Fruit fly (Drosophila melanogaster) whole organism, embryonic: ENCODE results near the gene CG13917.
A peak's percentile ranks its signal among the peaks of the same experiment; 100 is the strongest.

ENCODE experiments used
- Ada2b ChIP-seq: fragments of 200-800 bp; sonication (Bioruptor generic); IDR thresholded peaks from 2 replicates; pipeline ENCODE4 v1.3.6; 2022; ENCODE audit warnings: missing biosample characterization, missing genetic modification characterization
- Atf3 ChIP-seq: fragments of 200-800 bp; sonication (Bioruptor generic); optimal IDR thresholded peaks from 3 replicates; lab custom pipeline; 2016; ENCODE audit warnings: missing biosample characterization, missing genetic modification characterization
- Awh ChIP-seq: fragments of 200-800 bp; sonication (Bioruptor generic); IDR thresholded peaks from 2 replicates; pipeline ENCODE4, ENCODE4 v1.3.6; 2022; ENCODE audit warnings: missing biosample characterization, missing genetic modification characterization
- CG10147 ChIP-seq: fragments of 200-800 bp; sonication (Bioruptor generic); optimal IDR thresholded peaks from 2 replicates; lab custom pipeline; 2019; ENCODE audit warnings: missing biosample characterization, mild to moderate bottlenecking, missing genetic modification characterization, moderate library complexity
- CG10209 ChIP-seq: fragments of 200-800 bp; sonication (Bioruptor generic); optimal IDR thresholded peaks from 3 replicates; lab custom pipeline; 2017; ENCODE audit warnings: missing biosample characterization, mild to moderate bottlenecking, missing genetic modification characterization, missing genetic modification reagents
- CG10431 ChIP-seq: fragments of 200-800 bp; sonication (Bioruptor generic); optimal IDR thresholded peaks from 3 replicates; lab custom pipeline; 2018; ENCODE audit warnings: missing biosample characterization, mild to moderate bottlenecking, missing genetic modification characterization
- CG12104 ChIP-seq: fragments of 200-800 bp; sonication (Bioruptor generic); optimal IDR thresholded peaks from 3 replicates; lab custom pipeline; 2016; ENCODE audit warnings: missing biosample characterization, missing genetic modification characterization
- CG13424 ChIP-seq: fragments of 200-800 bp; sonication (Bioruptor generic); optimal IDR thresholded peaks from 2 replicates; lab custom pipeline; 2019; ENCODE audit warnings: missing biosample characterization, mild to moderate bottlenecking, missing genetic modification characterization, moderate library complexity
- CG1602 ChIP-seq: fragments of 200-800 bp; sonication (Bioruptor generic); optimal IDR thresholded peaks from 3 replicates; lab custom pipeline; 2016; ENCODE audit warnings: missing biosample characterization, missing genetic modification characterization
- CG1603 ChIP-seq: fragments of 200-800 bp; sonication (Bioruptor generic); optimal IDR thresholded peaks from 2 replicates; lab custom pipeline; 2019; ENCODE audit warnings: missing biosample characterization, mild to moderate bottlenecking, missing genetic modification characterization, moderate library complexity
- CG17385 ChIP-seq: fragments of 200-800 bp; sonication (Bioruptor generic); optimal IDR thresholded peaks from 3 replicates; lab custom pipeline; 2018; ENCODE audit warnings: missing biosample characterization, mild to moderate bottlenecking, missing genetic modification characterization
- CG17612 ChIP-seq: fragments of 200-800 bp; sonication (Bioruptor generic); IDR thresholded peaks from 2 replicates; pipeline ENCODE4 v1.3.6; 2022; ENCODE audit warnings: missing biosample characterization, missing genetic modification characterization
- CG18764 ChIP-seq: fragments of 200-800 bp; sonication (Bioruptor generic); optimal IDR thresholded peaks from 3 replicates; lab custom pipeline; 2016; ENCODE audit warnings: missing biosample characterization, missing genetic modification characterization
- CG30403 ChIP-seq: fragments of 200-800 bp; sonication (Bioruptor generic); optimal IDR thresholded peaks from 3 replicates; lab custom pipeline; 2016; ENCODE audit warnings: missing biosample characterization, missing genetic modification characterization
- CG32532 ChIP-seq: fragments of 200-800 bp; sonication (Bioruptor generic); IDR thresholded peaks from 2 replicates; pipeline ENCODE4 v1.3.6; 2022; ENCODE audit warnings: missing biosample characterization, missing genetic modification characterization
- CG34376 ChIP-seq: fragments of 200-800 bp; sonication (Bioruptor generic); optimal IDR thresholded peaks from 2 replicates; lab custom pipeline; 2018; ENCODE audit warnings: missing biosample characterization, mild to moderate bottlenecking, missing genetic modification characterization
- CG3995 ChIP-seq: fragments of 200-800 bp; sonication (Bioruptor generic); optimal IDR thresholded peaks from 3 replicates; lab custom pipeline; 2016; ENCODE audit warnings: missing biosample characterization, missing genetic modification characterization
- CG7839 ChIP-seq: fragments of 200-800 bp; sonication (Bioruptor generic); optimal IDR thresholded peaks from 3 replicates; lab custom pipeline; 2018; ENCODE audit warnings: missing biosample characterization, mild to moderate bottlenecking, missing genetic modification characterization, moderate library complexity
- CG8765 ChIP-seq: fragments of 200-800 bp; sonication (Bioruptor generic); IDR thresholded peaks from 2 replicates; pipeline ENCODE4 v1.3.6; 2022; ENCODE audit warnings: missing biosample characterization, missing genetic modification characterization
- CG9797 ChIP-seq: fragments of 200-800 bp; sonication (Bioruptor generic); optimal IDR thresholded peaks from 3 replicates; lab custom pipeline; 2018; ENCODE audit warnings: missing biosample characterization, mild to moderate bottlenecking, missing genetic modification characterization
- Chrac-16 ChIP-seq: fragments of 200-800 bp; sonication (Bioruptor generic); optimal IDR thresholded peaks from 3 replicates; lab custom pipeline; 2016; ENCODE audit warnings: missing biosample characterization, missing genetic modification characterization
- CrebB ChIP-seq: fragments of 200-800 bp; sonication (Bioruptor generic); optimal IDR thresholded peaks from 3 replicates; lab custom pipeline; 2018; ENCODE audit warnings: missing biosample characterization, mild to moderate bottlenecking, missing genetic modification characterization
- Dad ChIP-seq: fragments of 200-800 bp; sonication (Bioruptor generic); optimal IDR thresholded peaks from 3 replicates; lab custom pipeline; 2016; ENCODE audit warnings: missing biosample characterization, missing genetic modification characterization
- E2f1 ChIP-seq: fragments of 200-800 bp; sonication (Bioruptor generic); IDR thresholded peaks from 2 replicates; pipeline ENCODE4 v1.3.6; 2022; ENCODE audit warnings: missing biosample characterization, missing genetic modification characterization
- HLHmδ ChIP-seq: fragments of 200-800 bp; sonication (Bioruptor generic); optimal IDR thresholded peaks from 2 replicates; lab custom pipeline; 2018; ENCODE audit warnings: missing biosample characterization, mild to moderate bottlenecking, missing genetic modification characterization, moderate library complexity
- Hmr ChIP-seq: fragments of 200-800 bp; sonication (Bioruptor generic); optimal IDR thresholded peaks from 3 replicates; lab custom pipeline; 2017; ENCODE audit warnings: mild to moderate bottlenecking, missing biosample characterization, missing genetic modification reagents, missing genetic modification characterization
- Kr ChIP-seq: fragments of 200-800 bp; sonication (Bioruptor generic); optimal IDR thresholded peaks from 2 replicates; lab custom pipeline; 2017; ENCODE audit warnings: missing biosample characterization, mild to moderate bottlenecking, missing genetic modification characterization
- Meics ChIP-seq: fragments of 200-800 bp; sonication (Bioruptor generic); optimal IDR thresholded peaks from 2 replicates; lab custom pipeline; 2017; ENCODE audit warnings: missing biosample characterization, mild to moderate bottlenecking, missing genetic modification characterization
- Opbp ChIP-seq: fragments of 200-800 bp; sonication (Bioruptor generic); IDR thresholded peaks from 3 replicates; pipeline ENCODE4 v1.3.6; 2022; ENCODE audit warnings: missing biosample characterization, missing genetic modification characterization; ENCODE audit not compliant: partially characterized antibody
- Pdp1 ChIP-seq, 2 experiments: fragments of 200-800 bp; sonication (Bioruptor generic); optimal IDR thresholded peaks; 3 replicates each; lab custom pipeline; 2016; ENCODE audit warnings: missing biosample characterization in 2 of 2, missing genetic modification characterization in 2 of 2, mild to moderate bottlenecking in 1 of 2, moderate library complexity in 1 of 2
- Poxn ChIP-seq: fragments of 200-800 bp; sonication (Bioruptor generic); IDR thresholded peaks from 2 replicates; pipeline ENCODE4 v1.3.6; 2022; ENCODE audit warnings: missing biosample characterization, missing genetic modification characterization
- Ptx1 ChIP-seq: fragments of 200-800 bp; sonication (Bioruptor generic); IDR thresholded peaks from 2 replicates; pipeline ENCODE4 v1.3.6; 2022; ENCODE audit warnings: missing biosample characterization, missing genetic modification characterization
- Ravus ChIP-seq: fragments of 200-800 bp; sonication (Bioruptor generic); IDR thresholded peaks from 2 replicates; pipeline ENCODE4 v1.3.6; 2022; ENCODE audit warnings: missing biosample characterization, missing genetic modification characterization
- Side ChIP-seq: fragments of 200-800 bp; sonication (Bioruptor generic); optimal IDR thresholded peaks from 2 replicates; lab custom pipeline; 2016; ENCODE audit warnings: missing biosample characterization, missing genetic modification characterization
- Sin3A ChIP-seq: fragments of >200 bp; optimal IDR thresholded peaks from 2 replicates; lab custom pipeline; 2018
- Sox100B ChIP-seq: fragments of 200-800 bp; sonication (Bioruptor generic); optimal IDR thresholded peaks from 3 replicates; lab custom pipeline; 2018; ENCODE audit warnings: missing biosample characterization, mild to moderate bottlenecking, missing genetic modification characterization
- Taf1 ChIP-seq: fragments of 200-800 bp; sonication (Bioruptor generic); IDR thresholded peaks from 2 replicates; pipeline ENCODE4 v1.3.6; 2022; ENCODE audit warnings: missing biosample characterization, missing genetic modification characterization
- az2 ChIP-seq: fragments of 200-800 bp; sonication (Bioruptor generic); optimal IDR thresholded peaks from 3 replicates; lab custom pipeline; 2016; ENCODE audit warnings: missing biosample characterization, missing genetic modification characterization
- da ChIP-seq: fragments of 200-800 bp; sonication (Bioruptor generic); optimal IDR thresholded peaks from 2 replicates; lab custom pipeline; 2016; ENCODE audit warnings: missing biosample characterization, missing genetic modification characterization
- fru ChIP-seq: fragments of >200 bp; optimal IDR thresholded peaks from 2 replicates; lab custom pipeline; 2017
- gcm2 ChIP-seq: fragments of 200-800 bp; sonication (Bioruptor generic); optimal IDR thresholded peaks from 2 replicates; lab custom pipeline; 2016; ENCODE audit warnings: missing biosample characterization, missing genetic modification characterization
- gem ChIP-seq: fragments of 200-800 bp; sonication (Bioruptor generic); optimal IDR thresholded peaks from 2 replicates; lab custom pipeline; 2019; ENCODE audit warnings: missing biosample characterization, mild to moderate bottlenecking, missing genetic modification characterization, moderate library complexity
- nmo ChIP-seq: fragments of 200-800 bp; sonication (Bioruptor generic); optimal IDR thresholded peaks from 2 replicates; lab custom pipeline; 2018; ENCODE audit warnings: missing biosample characterization, mild to moderate bottlenecking, missing genetic modification characterization, moderate library complexity
- pho ChIP-seq: fragments of 200-800 bp; sonication (Bioruptor generic); optimal IDR thresholded peaks from 2 replicates; lab custom pipeline; 2016; ENCODE audit warnings: missing biosample characterization, missing genetic modification characterization
- salm ChIP-seq: fragments of 200-800 bp; sonication (Bioruptor generic); optimal IDR thresholded peaks from 2 replicates; lab custom pipeline; 2018; ENCODE audit warnings: missing biosample characterization, mild to moderate bottlenecking, missing genetic modification characterization
- schlank ChIP-seq: fragments of 200-800 bp; sonication (Bioruptor generic); optimal IDR thresholded peaks from 2 replicates; lab custom pipeline; 2018; ENCODE audit warnings: missing biosample characterization, mild to moderate bottlenecking, missing genetic modification characterization
- sens ChIP-seq: fragments of 200-800 bp; sonication (Bioruptor generic); peaks from one replicate; lab custom pipeline; 2016; ENCODE audit warnings: missing biosample characterization, missing genetic modification characterization
- sisA ChIP-seq: fragments of 200-800 bp; sonication (Bioruptor generic); IDR thresholded peaks from 2 replicates; pipeline ENCODE4 v1.3.6; 2022; ENCODE audit warnings: missing biosample characterization, missing genetic modification characterization
- stc ChIP-seq: fragments of 200-800 bp; sonication (Bioruptor generic); IDR thresholded peaks from 2 replicates; pipeline ENCODE4 v1.3.6; 2022; ENCODE audit warnings: missing biosample characterization, missing genetic modification characterization
- sug ChIP-seq: fragments of 200-800 bp; optimal IDR thresholded peaks from 2 replicates; lab custom pipeline; 2019; ENCODE audit warnings: missing biosample characterization, mild to moderate bottlenecking, missing genetic modification characterization, moderate library complexity
- tup ChIP-seq: fragments of 200-800 bp; sonication (Bioruptor generic); optimal IDR thresholded peaks from 2 replicates; lab custom pipeline; 2016; ENCODE audit warnings: missing biosample characterization, mild to moderate bottlenecking, missing genetic modification characterization, moderate library complexity
- vfl ChIP-seq: fragments of 200-800 bp; sonication (Bioruptor generic); optimal IDR thresholded peaks from 2 replicates; lab custom pipeline; 2016; ENCODE audit warnings: missing biosample characterization, missing genetic modification characterization
- zfh2 ChIP-seq: fragments of 200-800 bp; sonication (Bioruptor generic); optimal IDR thresholded peaks from 2 replicates; lab custom pipeline; 2016; ENCODE audit warnings: missing biosample characterization, missing genetic modification characterization

CG13917 gene

dm6 chr3L:1609611-1610010 is 33.1 kb downstream of the CG13917 start (continued):
- TF ChIP-seq Ada2b (no peak; the same call in 1 of the 2 replicates), CG9797 (GFP tag; lab: Kevin White, UChicago) (no peak), CG18764 (GFP tag; lab: Kevin White, UChicago) (no peak), Sox100B (no peak), Sin3A (no peak), CG7839 (tag; lab: Kevin White, UChicago) (peak; percentile 76), CG10147 (GFP tag; lab: Kevin White, UChicago) (peak; percentile 66), Ptx1 (peak; percentile 57), Meics (GFP tag; lab: Kevin White, UChicago) (peak; percentile 68), tup (GFP tag; lab: Kevin White, UChicago) (no peak), Side (GFP tag; lab: Kevin White, UChicago) (no peak), CG12104 (peak; percentile 85), CG10431 (GFP tag; lab: Kevin White, UChicago) (no peak), sens (no peak), zfh2 (GFP tag; lab: Kevin White, UChicago) (peak; percentile 16), CG3995 (GFP tag; lab: Kevin White, UChicago) (no peak), sug (tag; lab: Kevin White, UChicago) (no peak), CG13424 (peak; percentile 5), CG30403 (GFP tag; lab: Kevin White, UChicago) (peak; percentile 50), CG32532 (GFP tag; lab: Robert Waterston, UW) (peak; percentile 66; the same call in 1 of the 2 replicates), CrebB (tag; lab: Kevin White, UChicago) (no peak), az2 (GFP tag; lab: Kevin White, UChicago) (no peak), Dad (GFP tag; lab: Kevin White, UChicago) (peak; percentile 3), Atf3 (GFP tag; lab: Kevin White, UChicago) (no peak), gcm2 (GFP tag; lab: Kevin White, UChicago) (no peak), Pdp1 (GFP tag; optimal IDR thresholded peaks at IDR 0.05; lab: Kevin White, UChicago) (peak in 1 of 2 experiments; percentile 46), CG34376 (GFP tag; lab: Kevin White, UChicago) (no peak), sisA (GFP tag; lab: Robert Waterston, UW) (peak; percentile 24; the same call in 1 of the 2 replicates), E2f1 (GFP tag; lab: Robert Waterston, UW) (no peak; the same call in 1 of the 2 replicates), HLHmδ (no peak), Poxn (GFP tag; lab: Robert Waterston, UW) (no peak), salm (no peak), da (GFP tag; lab: Kevin White, UChicago) (no peak), pho (GFP tag; lab: Kevin White, UChicago) (peak; percentile 46), stc (GFP tag; lab: Robert Waterston, UW) (no peak), CG1603 (tag; lab: Kevin White, UChicago) (no peak), Ravus (GFP tag; lab: Robert Waterston, UW) (peak; percentile 18; the same call in 1 of the 2 replicates), CG17385 (GFP tag; lab: Kevin White, UChicago) (peak; percentile 9), CG17612 (GFP tag; lab: Robert Waterston, UW) (no peak), CG1602 (GFP tag; lab: Kevin White, UChicago) (no peak), Kr (GFP tag; lab: Kevin White, UChicago) (no peak), gem (tag; lab: Kevin White, UChicago) (peak; percentile 59), fru (lab: Kevin White, UChicago) (no peak), CG10209 (GFP tag; lab: Kevin White, UChicago) (peak; percentile 34), Opbp (GFP tag; lab: Robert Waterston, UW) (no peak), nmo (GFP tag; lab: Kevin White, UChicago) (peak; percentile 34), CG8765 (no peak), vfl (GFP tag; lab: Kevin White, UChicago) (no peak), Hmr (peak; percentile 57), Taf1 (GFP tag; lab: Robert Waterston, UW) (0 out of 2 replicates have a peak, but pooled peaks have one; percentile 10), Chrac-16 (GFP tag; lab: Kevin White, UChicago) (peak; percentile 9), schlank (no peak), Awh (GFP tag; lab: Robert Waterston, UW) (no peak)
